Fruit fly (Drosophila melanogaster): ENCODE results near the gene Uvrag.

Gene Uvrag

DNA sequence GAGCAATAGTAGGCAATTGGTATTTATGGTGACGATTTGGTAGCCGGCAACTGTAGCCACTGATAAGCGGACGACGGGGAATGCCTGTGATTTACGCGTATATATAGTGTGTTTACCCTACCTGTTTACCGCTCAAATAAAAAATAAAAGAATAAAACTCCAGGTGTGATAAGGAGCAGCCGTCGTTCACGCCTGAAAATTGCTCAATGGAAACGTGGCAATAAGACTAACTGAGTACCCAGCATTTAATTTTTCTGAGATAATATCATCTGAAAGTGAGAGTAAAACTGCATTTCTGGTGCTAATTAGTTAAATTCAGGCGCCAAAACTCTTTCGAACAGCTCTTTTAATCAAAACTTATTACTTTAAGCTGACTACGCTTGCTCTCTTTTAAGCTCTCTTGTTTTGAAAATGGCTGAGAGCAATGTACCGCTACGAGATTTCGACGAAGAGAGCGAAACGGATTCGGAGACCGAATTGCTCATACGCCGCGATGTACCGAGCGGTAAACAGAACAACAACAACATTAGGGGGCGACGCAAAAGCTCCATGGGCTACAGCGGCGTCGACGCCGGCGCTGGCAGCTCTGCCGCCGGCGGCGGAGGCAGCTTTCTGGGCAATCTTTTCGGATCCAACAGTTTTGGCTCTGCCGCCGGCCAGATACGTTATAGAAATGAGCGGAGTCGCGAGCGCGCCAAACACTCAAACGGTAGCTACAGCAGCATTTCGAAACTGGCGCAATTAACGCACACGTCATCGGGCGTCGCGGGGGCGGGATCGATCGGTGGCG lies 3.9 kb downstream of the Uvrag start:
- peak; percentile 15 for TF ChIP-seq CG17801 (GFP tag; optimal IDR thresholded peaks at IDR 0.05; ENCODE audit: partially characterized antibody)

DNA sequence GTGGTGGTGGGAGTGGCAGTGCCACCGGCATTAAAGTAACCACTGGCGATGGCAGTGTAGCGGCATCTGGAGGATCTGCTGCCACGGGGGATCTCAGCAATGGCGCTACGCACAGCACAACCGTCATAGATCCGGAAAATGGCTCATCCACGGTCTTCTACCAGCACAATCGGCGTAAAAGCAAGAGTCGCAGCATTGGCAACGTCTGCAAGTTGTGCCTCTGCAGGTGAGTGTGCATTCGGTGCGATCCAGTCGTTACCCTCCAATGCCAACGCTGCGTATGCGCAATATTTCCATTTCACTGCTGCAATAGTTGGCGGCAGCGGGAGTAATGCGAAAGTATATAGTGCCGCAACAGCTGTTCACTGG lies 4.5 kb downstream of the Uvrag start:
- TF ChIP-seq CG17801 (GFP tag; optimal IDR thresholded peaks at IDR 0.05; ENCODE audit: partially characterized antibody): no peak

DNA sequence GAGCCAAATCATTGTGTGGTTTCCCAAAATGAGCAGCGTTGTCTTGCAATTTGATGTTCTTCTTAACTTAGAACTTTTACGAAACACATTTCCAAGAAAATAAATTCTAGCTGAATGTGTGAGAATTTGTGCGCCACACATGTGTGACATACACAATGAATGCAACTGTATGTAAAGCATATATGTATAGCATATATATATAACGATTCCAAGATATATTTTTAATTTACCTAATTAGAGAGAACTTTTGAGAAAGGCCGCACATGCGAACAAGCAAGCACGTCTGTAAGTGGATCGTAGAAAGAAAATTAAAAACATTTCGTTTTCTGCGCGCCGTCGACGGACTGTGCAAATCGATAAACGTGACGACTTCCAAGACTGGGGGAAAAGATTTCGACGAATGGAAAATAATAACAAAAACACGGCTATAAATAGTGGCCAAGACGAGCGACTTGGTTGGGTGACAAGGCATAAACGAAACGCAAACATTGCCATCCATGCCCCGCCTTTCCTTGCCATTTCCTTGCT lies 5.4 kb downstream of the Uvrag start:
- no peak for TF ChIP-seq CG17801 (GFP tag; optimal IDR thresholded peaks at IDR 0.05; ENCODE audit: partially characterized antibody)

DNA sequence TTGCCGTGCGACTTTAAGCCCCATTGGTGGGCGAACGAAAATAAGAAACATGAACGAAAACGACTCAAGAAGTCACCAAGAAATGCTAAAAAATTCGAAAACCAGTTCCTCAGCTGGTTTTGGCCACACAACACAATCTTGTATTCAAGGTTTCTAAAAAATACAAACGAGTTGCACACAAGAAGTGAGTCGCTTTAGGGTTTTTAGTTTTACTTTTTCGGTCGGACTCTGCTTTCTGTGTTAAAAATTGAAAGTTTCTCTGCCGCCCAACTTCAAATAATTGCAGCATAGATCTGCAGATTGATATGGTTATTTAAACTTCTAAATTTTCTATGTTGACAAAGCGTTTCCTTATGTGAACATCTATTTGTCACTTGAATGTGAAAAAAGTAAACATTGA lies 6.0 kb downstream of the Uvrag start, which contains the start of gene CG16824:
TSS of gene CG16824 (plus strand) at position 384 of the 400 bp plus-strand sequence.
- TF ChIP-seq CG17801 (GFP tag; optimal IDR thresholded peaks at IDR 0.05; ENCODE audit: partially characterized antibody): no peak

DNA sequence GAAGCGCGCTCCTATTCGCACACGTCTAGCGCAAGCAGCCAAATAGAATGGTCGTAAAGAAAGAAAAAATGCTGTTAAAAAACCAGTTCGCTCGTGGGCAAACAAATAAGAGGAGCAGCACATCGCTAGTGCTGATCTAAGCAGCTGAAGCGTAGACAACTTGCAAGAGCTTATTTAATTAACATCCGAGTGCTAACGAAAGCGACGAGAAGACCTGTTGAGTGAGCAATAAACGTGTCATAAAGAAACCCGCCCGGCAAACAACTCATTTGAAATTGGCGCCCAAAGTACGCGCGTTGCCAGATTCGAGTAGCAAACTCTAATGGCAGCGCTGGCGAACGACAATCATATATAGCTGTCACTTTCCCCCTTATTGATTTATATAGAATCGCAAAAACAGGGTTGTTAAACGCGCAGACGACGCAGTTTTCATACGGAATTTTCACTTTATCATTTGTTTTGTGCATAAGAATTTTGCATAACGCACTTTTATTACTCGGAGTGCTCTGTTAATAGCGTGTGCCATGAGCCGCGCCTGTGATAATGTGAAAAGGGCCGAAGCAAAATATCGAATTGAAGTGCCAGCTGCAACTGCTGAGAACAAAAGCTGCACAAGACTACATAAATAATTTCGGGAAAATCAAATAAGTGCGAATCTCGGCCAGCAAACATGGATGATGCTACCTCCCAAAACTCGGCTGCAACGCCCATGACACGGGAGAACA lies 9.6 kb downstream of the Uvrag start:
- TF ChIP-seq CG17801 (GFP tag; optimal IDR thresholded peaks at IDR 0.05; ENCODE audit: partially characterized antibody): no peak

DNA sequence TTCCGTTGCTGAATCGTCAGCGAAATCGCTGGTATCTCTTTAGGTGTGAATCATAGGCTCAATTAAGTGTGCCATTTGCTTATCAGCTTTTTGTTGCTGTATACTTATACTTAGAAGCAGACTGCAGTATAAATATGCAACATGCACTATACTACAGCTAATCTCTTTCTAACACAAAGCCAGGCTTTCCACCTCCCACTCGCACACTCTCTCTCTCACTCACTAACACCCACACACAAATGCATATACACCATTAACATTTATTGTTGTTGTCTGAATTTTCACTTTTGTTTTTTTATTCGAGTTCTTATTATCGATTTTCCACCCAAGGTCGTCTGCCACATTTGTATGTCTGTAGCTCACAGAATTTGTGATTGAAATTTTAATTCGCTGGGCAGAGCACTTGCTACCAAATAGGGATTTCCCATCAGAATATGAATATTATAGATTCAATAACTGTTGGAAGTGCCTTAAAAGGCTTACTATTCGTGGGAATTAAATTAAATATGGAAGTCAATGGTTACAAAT lies 10.2 kb downstream of the Uvrag start:
- no peak for TF ChIP-seq CG17801 (GFP tag; optimal IDR thresholded peaks at IDR 0.05; ENCODE audit: partially characterized antibody)

DNA sequence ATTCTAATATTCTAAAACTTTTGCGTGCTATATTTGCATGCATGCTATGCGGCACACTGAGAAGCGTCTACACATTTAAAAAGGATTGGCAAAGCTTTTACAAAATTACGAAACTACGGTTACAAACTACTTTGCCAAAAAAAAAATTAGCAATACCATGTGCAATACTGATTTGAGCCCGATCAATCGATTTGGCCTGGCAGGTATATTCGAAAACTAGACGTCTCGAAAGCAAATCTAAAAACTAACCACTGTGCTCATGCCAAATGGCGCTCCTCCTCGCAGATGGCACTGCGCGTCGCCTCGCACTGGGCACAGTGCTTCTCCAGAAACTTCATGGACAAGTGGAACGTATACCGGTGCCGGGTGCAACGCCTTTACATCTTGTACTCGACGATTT lies 17.9 kb downstream of the Uvrag start, which contains the start of gene CG16825:
TSS of gene CG16825 (plus strand) at position 301 of the 400 bp plus-strand sequence.
- no peak for TF ChIP-seq CG17801 (GFP tag; optimal IDR thresholded peaks at IDR 0.05; ENCODE audit: partially characterized antibody)

DNA sequence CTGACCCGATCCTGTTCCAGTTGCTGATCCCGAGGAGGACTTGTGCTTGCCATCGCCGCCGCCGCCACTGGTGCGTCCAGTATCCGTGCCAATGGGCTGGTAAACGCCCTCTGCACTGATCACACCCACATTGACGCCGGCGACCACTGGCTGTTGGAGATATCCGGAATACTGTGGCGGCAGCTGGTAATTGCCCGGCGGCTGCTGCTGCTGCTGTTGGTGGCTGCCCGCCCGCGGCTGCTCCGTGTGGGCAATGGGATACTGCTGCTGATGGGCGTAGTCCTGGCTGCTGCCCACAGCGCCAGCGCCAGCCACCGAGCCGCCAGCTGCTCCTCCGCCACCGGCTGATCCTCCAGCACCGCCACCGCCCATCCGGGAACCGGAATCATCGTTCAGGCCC lies 18.4 kb downstream of the Uvrag start:
- TF ChIP-seq CG17801 (GFP tag; optimal IDR thresholded peaks at IDR 0.05; ENCODE audit: partially characterized antibody): no peak

DNA sequence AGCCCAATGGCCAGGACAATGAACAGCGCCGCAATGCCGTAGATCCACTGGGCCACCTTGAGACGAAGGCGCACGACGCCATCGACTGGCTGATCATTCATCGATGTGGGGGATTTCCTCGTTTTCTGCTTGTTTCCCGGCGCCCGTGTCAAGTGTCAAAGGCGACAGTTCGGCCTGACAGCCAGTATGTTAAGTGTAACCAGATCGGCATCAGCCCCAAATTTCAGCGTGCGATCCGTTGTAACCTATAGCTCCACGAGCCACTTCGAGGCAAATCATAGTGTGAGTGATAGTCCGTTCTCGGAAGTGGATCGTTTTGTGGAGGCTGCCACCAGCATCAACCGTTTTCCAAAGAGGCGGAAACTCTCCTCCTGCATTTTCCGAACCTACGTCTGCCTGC lies 20.1 kb downstream of the Uvrag start, which contains the start of gene CG43779:
TSS of gene CG43779 (minus strand) at position 101 of the 400 bp plus-strand sequence.
- no peak for TF ChIP-seq CG17801 (GFP tag; optimal IDR thresholded peaks at IDR 0.05; ENCODE audit: partially characterized antibody)

DNA sequence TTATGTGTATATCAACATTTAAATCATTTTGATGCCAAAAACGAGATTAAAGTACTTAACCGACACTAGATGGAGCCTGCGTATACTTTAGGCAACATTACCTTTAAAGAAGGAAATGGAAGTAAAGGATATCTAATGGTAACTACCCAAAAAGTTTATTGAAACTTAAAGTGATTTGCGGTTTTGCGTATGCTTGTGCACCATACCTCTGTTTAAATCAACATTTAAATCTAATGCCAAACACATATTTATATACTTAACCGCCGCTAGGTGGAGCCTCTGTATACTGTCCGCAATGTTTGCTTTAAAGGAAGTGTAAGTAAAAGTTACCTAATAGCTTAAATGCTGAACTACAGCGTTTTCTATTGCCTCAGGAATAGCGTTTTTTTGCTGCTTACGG lies 39.2 kb downstream of the Uvrag start:
- TF ChIP-seq CG17801 (GFP tag; optimal IDR thresholded peaks at IDR 0.05; ENCODE audit: partially characterized antibody): no peak

DNA sequence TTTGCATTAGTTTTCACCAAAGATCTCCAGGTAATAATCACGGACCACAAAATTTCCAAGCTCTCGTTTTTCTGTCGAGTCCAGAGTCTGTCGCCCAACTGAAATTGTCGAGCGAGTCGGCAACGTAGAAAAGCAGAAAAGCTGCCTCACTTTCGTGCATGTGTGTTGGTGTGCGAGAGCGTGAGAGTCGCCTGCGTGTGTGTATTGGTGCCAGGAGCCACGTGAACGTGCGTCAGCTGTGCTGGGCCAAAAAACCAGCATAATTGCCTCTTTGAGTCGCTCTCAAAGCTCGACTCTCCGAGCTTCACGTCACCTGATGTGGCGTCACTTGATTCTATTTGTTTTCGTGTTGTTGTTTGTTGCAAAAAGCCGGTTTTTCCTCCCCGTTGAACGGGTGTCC lies 44.4 kb downstream of the Uvrag start, which contains the start of gene hbt:
TSS of gene hbt (minus strand) at position 101 of the 400 bp plus-strand sequence.
- no peak for TF ChIP-seq CG17801 (GFP tag; optimal IDR thresholded peaks at IDR 0.05; ENCODE audit: partially characterized antibody)

DNA sequence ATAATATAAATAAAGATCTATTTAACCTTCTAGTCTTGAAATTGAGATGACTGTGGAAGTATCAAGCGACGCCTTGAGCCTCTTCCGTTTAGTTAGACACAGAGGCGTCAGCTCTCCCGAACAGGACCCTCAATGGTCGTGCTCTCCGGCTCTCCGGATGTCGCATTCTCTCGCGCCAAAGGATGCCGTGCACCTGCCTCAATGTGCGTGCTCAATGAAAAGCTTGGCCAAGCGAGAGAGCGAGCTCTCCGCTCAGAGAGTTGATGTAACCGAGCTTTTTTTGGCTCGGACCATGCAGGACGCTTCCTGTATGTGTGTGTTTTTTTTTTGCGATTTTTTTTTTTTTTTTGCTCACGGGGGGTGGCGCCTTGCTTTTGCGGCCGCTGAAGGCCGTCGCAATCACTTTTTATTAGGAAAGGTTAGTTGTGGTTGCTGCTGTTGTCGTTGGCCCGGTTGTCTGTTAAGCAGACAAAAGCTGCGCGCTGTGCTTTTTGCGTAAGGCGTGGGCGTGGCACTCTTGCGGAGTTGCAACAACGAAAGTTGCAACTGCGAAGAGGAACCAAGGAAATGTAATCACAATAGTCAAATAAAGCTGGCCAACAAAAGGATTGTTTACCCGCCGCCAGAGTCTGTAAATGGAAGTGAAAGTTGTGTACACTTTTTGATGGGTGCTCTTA lies 45.4 kb downstream of the Uvrag start:
- TF ChIP-seq CG17801 (GFP tag; optimal IDR thresholded peaks at IDR 0.05; ENCODE audit: partially characterized antibody): no peak

DNA sequence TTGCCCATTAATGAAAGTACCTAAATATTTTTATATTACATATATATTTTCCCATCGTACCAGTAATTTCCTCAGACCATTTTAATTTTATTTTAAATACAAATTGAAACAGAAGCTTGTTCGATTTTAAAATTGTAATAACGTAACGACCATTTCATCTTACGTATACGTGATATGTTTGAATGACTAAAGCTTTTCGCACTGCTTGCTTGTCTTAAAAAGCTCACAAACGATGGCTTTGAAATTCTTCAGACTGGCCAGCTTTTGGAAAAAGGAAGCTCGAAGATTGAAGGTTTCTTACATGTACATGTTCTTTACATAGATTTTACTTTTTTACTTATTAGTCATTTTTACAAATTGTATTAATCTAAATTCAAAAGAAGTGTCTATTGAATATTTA lies 46.2 kb downstream of the Uvrag start:
- TF ChIP-seq CG17801 (GFP tag; optimal IDR thresholded peaks at IDR 0.05; ENCODE audit: partially characterized antibody): no peak

All from ovary, adult (tissue).